Worm (Caenorhabditis elegans) whole organism, late embryonic: ENCODE measurements around the gene F44G4.3.

ENCODE experiments used
- Y22D7AL.16 ChIP-seq: sonication (generic microtip); optimal IDR thresholded peaks from 2 replicates; lab custom pipeline; 2016; ENCODE audit warnings: missing genetic modification characterization, missing compliant biosample characterization
- fkh-10 ChIP-seq: fragments of 150-350 bp; optimal IDR thresholded peaks from 2 replicates; lab custom pipeline; 2014; ENCODE audit warnings: missing biosample characterization, missing genetic modification reagents, missing genetic modification characterization
- hlh-6 ChIP-seq: sonication (generic microtip); optimal IDR thresholded peaks from 2 replicates; lab custom pipeline; 2016; ENCODE audit warnings: missing genotype, missing genetic modification characterization, missing compliant biosample characterization
- madf-2 ChIP-seq: sonication (generic microtip); optimal IDR thresholded peaks from 2 replicates; lab custom pipeline; 2017; ENCODE audit warnings: missing genetic modification characterization, missing compliant biosample characterization
- nhr-232 ChIP-seq: sonication (generic microtip); optimal IDR thresholded peaks from 2 replicates; lab custom pipeline; 2016; ENCODE audit warnings: missing genetic modification characterization, missing compliant biosample characterization
- pha-4 ChIP-seq: fragments of 150-350 bp; optimal IDR thresholded peaks from 2 replicates; lab custom pipeline; 2018; ENCODE audit warnings: missing biosample characterization, missing genetic modification reagents, missing genetic modification characterization
- pqm-1 ChIP-seq: sonication (generic microtip); optimal IDR thresholded peaks from 2 replicates; lab custom pipeline; 2016; ENCODE audit warnings: missing genetic modification characterization, missing compliant biosample characterization
- unc-55 ChIP-seq: sonication (generic microtip); optimal IDR thresholded peaks from 2 replicates; lab custom pipeline; 2017; ENCODE audit warnings: missing biosample characterization, missing genetic modification reagents, missing genetic modification characterization

DNA sequence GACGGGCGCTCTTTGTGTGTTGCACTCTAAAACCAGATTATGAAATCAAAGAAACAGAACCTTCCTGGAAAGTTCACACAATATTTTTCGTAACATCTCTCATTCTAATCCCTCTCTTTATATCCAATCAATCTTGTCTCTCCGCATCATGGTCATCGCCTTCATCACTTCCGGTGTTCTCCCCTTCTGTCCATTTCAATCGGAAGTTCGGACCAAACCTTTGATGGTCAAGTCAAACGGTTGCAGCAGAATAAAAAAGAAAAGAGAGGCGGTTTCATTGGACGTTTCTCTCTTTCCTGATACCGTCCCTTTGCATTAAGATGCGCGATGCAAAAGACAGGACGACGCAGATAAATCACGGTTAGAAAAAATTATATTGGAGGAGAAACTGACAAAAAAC lies 35.6 kb upstream of the F44G4.3 start:
- no peak for TF ChIP-seq fkh-10 (GFP tag; lab: Kevin White, UChicago)
- no peak for TF ChIP-seq unc-55 (GFP tag; lab: Kevin White, UChicago)
- TF ChIP-seq pqm-1: no peak
- TF ChIP-seq Y22D7AL.16 (tag; lab: Kevin White, UChicago): no peak
- TF ChIP-seq nhr-232 (tag; lab: Kevin White, UChicago): no peak
- TF ChIP-seq hlh-6: no peak
- TF ChIP-seq pha-4: no peak
- no peak for TF ChIP-seq madf-2
